Fruit fly (Drosophila melanogaster) whole organism, pupa: ENCODE data around the gene Nlg1.

Experiments
- CG13204 ChIP-seq: fragments of 200-800 bp; sonication (Bioruptor generic); optimal IDR thresholded peaks from 2 replicates; lab custom pipeline; 2018; ENCODE audit warnings: missing biosample characterization, mild to moderate bottlenecking, missing genetic modification characterization, moderate library complexity
- CG15710 ChIP-seq: fragments of 200-800 bp; sonication (Bioruptor generic); optimal IDR thresholded peaks from 2 replicates; lab custom pipeline; 2018; ENCODE audit warnings: missing biosample characterization, mild to moderate bottlenecking, missing genetic modification characterization, moderate library complexity
- CG17806 ChIP-seq: fragments of 200-800 bp; sonication (Bioruptor generic); optimal IDR thresholded peaks from 2 replicates; lab custom pipeline; 2018; ENCODE audit warnings: missing biosample characterization, mild to moderate bottlenecking, missing genetic modification characterization, moderate library complexity
- CG32121 ChIP-seq: fragments of 200-800 bp; sonication (Bioruptor generic); IDR thresholded peaks from 2 replicates; pipeline ENCODE4 v1.3.6; 2022; ENCODE audit warnings: missing biosample characterization, missing genetic modification characterization
- CG8159 ChIP-seq: fragments of 200-800 bp; sonication (Bioruptor generic); optimal IDR thresholded peaks from 3 replicates; lab custom pipeline; 2018; ENCODE audit warnings: missing biosample characterization, mild to moderate bottlenecking, missing genetic modification characterization, moderate library complexity
- CG8301 ChIP-seq: fragments of 200-800 bp; sonication (Bioruptor generic); optimal IDR thresholded peaks from 2 replicates; lab custom pipeline; 2018; ENCODE audit warnings: missing biosample characterization, mild to moderate bottlenecking, missing genetic modification characterization
- D1 ChIP-seq: fragments of 200-800 bp; sonication (Bioruptor generic); optimal IDR thresholded peaks from 2 replicates; lab custom pipeline; 2018; ENCODE audit warnings: missing biosample characterization, mild to moderate bottlenecking, missing genetic modification characterization, moderate library complexity
- EcR ChIP-seq: fragments of 200-800 bp; sonication (Bioruptor generic); optimal IDR thresholded peaks from 3 replicates; lab custom pipeline; 2019; ENCODE audit warnings: missing biosample characterization, missing genetic modification characterization, mild to moderate bottlenecking, moderate library complexity, missing genetic modification reagents
- Ets98B ChIP-seq: fragments of 200-800 bp; sonication (Bioruptor generic); IDR thresholded peaks from 2 replicates; pipeline ENCODE4 v1.3.6; 2022; ENCODE audit warnings: missing biosample characterization, missing genetic modification characterization
- Pif1A ChIP-seq: fragments of 200-800 bp; sonication (Bioruptor generic); optimal IDR thresholded peaks from 3 replicates; lab custom pipeline; 2016; ENCODE audit warnings: missing biosample characterization, missing genetic modification characterization
- fd96Ca ChIP-seq: fragments of 200-800 bp; sonication (Bioruptor generic); IDR thresholded peaks from 3 replicates; pipeline ENCODE4 v1.3.6; 2022; ENCODE audit warnings: missing biosample characterization, missing genetic modification characterization
- rn ChIP-seq: fragments of 200-800 bp; sonication (Bioruptor generic); IDR thresholded peaks from 2 replicates; pipeline ENCODE4 v1.3.6; 2022; ENCODE audit warnings: missing biosample characterization, missing genetic modification characterization

DNA sequence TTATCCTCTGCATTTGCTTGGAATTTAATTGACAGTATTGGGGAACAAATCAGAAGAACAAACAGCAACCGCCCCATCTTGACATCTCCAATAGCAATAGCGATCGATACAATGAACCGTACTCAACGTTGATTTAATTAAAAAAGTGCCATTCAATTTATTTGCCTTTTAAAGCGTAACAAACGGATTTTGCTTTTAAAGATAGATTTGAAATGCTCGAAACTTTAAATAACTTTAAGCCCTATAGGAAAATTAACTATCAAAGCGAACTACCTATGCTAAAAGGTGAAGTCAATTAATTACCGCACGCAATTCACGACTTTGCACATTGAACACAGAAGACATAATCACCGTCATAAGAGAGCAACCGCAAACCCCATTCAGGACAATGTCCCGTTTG is 81.4 kb downstream of the Nlg1 start, which contains the start of gene CG43254:
- no peak for TF ChIP-seq EcR
- TF ChIP-seq CG8301 = no peak
- TF ChIP-seq Ets98B (GFP tag; lab: Robert Waterston, UW) = no peak
- no peak for TF ChIP-seq CG17806
- no peak for TF ChIP-seq CG15710 (tag; lab: Kevin White, UChicago)
- TF ChIP-seq CG32121 (GFP tag; lab: Robert Waterston, UW) = no peak
- TF ChIP-seq rn (GFP tag; lab: Robert Waterston, UW) = no peak
- TF ChIP-seq CG8159 (tag; lab: Kevin White, UChicago) = no peak
- no peak for TF ChIP-seq fd96Ca
- TF ChIP-seq CG13204 = no peak
- TF ChIP-seq Pif1A (GFP tag; lab: Kevin White, UChicago) = no peak
- TF ChIP-seq D1 = no peak
